Fruit fly (Drosophila melanogaster): ENCODE results near the gene CG10274.

DNA sequence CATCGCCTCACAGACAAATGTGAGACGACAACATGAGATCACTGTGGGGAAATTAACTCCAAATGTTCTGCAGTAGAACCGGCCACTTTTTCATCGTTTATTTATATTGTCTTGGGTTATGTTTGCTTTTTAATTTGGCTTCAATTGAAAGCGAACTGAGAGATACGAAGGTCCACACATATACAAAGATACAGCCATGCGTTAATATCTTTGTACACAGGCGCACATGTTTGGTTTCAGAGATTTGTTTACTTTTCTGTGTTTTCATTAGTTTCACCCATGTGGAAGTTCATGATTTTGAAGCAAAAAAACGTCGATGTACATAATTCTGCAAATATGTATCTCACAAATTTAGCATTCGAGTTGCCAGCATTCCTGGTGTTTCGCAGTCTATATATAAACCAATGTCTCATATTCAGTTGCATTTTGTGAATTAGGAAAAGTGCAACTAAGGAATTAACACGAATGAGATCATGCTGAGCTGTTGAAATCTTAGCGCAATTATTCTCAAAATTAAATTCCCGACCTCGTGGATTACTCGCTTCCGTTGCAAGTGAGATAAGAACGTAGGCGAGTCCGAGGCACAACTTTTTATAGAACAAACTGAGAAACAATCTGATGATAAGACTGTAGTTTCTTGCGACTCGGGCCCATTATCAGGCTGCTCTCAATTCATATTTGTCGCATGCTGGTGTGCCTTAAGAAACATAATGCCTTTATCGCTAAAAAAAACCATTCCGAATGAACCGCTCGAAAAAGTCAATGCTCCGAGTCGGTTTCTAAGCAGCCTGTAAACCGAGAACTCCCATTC lies 34.6 kb upstream of the CG10274 start:
- no peak for TF ChIP-seq rn (GFP tag; IDR thresholded peaks at IDR 0.05)
- no peak for TF ChIP-seq Ets98B (GFP tag; IDR thresholded peaks at IDR 0.05)
- TF ChIP-seq Snoo (tag; optimal IDR thresholded peaks at IDR 0.05): no peak
- TF ChIP-seq CG13204 (GFP tag; optimal IDR thresholded peaks at IDR 0.05): no peak
- no peak for TF ChIP-seq CG17806 (tag; optimal IDR thresholded peaks at IDR 0.05)
- no peak for TF ChIP-seq CG8159 (tag; optimal IDR thresholded peaks at IDR 0.05)
- no peak for TF ChIP-seq CG8301 (tag; optimal IDR thresholded peaks at IDR 0.05)
